Fruit fly (Drosophila melanogaster) Kc167 (cell line): Measurements from ENCODE around the gene crq.

Experiments used
- Myc ChIP-seq: fragments of >200 bp; optimal IDR thresholded peaks from 2 replicates; lab custom pipeline; 2017; ENCODE audit warnings: missing external identifiers
- Sin3A ChIP-seq: fragments of >200 bp; optimal IDR thresholded peaks from 2 replicates; lab custom pipeline; 2018; ENCODE audit warnings: missing external identifiers
- h ChIP-seq: fragments of >200 bp; optimal IDR thresholded peaks from 3 replicates; lab custom pipeline; 2018; ENCODE audit warnings: missing external identifiers
- insv ChIP-seq: fragments of >200 bp; optimal IDR thresholded peaks from 3 replicates; lab custom pipeline; 2018; ENCODE audit warnings: missing external identifiers
- psq ChIP-seq: fragments of >200 bp; optimal IDR thresholded peaks from 2 replicates; lab custom pipeline; 2017; ENCODE audit warnings: missing external identifiers
- ttk ChIP-seq: sonication (Bioruptor generic); optimal IDR thresholded peaks from 2 replicates; lab custom pipeline; 2017; ENCODE audit warnings: missing external identifiers

The crq gene

DNA sequence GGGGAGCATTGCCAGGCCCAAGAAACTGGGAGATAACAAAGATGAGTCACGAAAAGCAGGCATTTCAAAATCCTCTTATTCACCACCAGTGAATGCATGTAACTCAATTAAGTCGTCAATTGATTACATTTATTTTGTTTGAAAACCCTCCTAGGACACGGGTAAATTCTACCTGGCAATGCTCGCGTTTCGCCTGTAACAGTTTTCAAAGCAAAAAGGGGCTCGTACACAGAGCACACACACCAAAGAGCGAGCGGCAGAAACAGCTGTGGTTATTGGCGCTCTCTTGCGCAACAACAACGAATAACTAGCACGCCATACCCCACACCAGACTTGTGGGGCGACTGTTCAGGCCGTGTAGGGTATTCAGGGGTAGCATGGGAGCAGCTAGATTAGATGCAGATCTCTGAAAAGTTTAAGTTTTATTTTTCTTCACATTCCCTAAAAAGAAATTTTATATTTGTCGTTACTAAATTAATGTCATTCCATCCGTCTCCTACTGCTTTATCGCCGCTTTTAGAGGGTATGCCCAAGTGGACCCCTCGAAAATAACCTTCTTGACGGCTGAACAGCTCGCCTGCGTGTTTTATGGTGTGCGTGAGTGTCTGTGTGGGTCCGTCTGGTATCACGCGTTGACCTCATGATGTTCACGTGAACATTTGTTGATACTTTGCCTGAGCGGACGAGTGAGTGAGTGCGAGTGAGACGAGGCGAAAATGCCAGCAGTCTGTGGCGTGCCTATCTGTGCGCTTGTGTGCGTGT lies 28.0 kb upstream of the crq start:
- TF ChIP-seq h (no peak), ttk (lab: Kevin White, UChicago) (no peak), Sin3A (lab: Kevin White, UChicago) (no peak), Myc (lab: Kevin White, UChicago) (no peak), psq (no peak), insv (lab: Kevin White, UChicago) (no peak)

DNA sequence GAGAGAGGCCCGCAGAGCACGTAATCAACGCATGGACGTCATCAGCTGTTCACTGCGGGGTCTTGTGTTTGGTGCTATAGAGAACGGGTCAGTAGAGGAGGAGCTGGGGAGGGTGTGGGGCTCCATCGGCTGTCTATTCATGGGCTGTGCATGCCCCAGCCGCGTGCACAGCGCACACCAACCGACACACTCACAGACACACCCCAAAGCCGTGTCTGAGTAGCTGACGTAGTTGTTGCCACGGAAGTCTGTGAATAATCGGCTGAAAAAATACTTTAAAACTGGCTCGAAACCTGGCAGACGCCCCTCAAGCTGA lies 27.3 kb upstream of the crq start:
- TF ChIP-seq ttk (lab: Kevin White, UChicago) (no peak), Myc (lab: Kevin White, UChicago) (no peak), Sin3A (lab: Kevin White, UChicago) (no peak), psq (no peak), h (no peak), insv (lab: Kevin White, UChicago) (no peak)

- TF ChIP-seq psq (no peak), Myc (lab: Kevin White, UChicago) (no peak), ttk (lab: Kevin White, UChicago) (no peak), Sin3A (lab: Kevin White, UChicago) (no peak), insv (lab: Kevin White, UChicago) (no peak)
Measured at dm6 chr2L:479483-480195, 26.8 kb upstream of the crq start, which contains the start of gene cbt. TSS of gene cbt (minus strand) at chr2L:479688.

- TF ChIP-seq h (no peak), psq (no peak), Myc (lab: Kevin White, UChicago) (no peak), Sin3A (lab: Kevin White, UChicago) (no peak), insv (lab: Kevin White, UChicago) (no peak), ttk (lab: Kevin White, UChicago) (no peak)
Measured at dm6 chr2L:478749-479482, 26.1 kb upstream of the crq start.

DNA sequence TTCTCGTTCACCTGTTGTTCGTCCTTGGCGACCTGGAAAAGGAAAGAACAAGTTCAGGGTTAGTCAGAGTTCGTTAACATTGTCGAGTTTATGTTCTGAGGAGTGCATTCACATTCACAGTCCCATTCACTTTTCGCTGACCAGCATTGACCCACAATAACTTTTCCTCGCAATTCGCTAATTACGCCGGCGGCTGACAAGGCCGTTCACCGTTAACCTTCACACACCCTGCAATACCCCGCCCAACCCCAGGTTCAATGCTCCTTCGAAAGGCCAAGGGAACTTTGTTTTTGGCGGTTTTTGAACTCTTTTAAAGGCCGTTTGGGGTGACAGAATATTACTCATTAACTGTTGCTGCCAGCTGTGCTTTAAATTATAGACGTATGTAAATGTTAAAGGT lies 25.3 kb upstream of the crq start:
- TF ChIP-seq ttk (lab: Kevin White, UChicago), result peak; percentile 77
- no peak for TF ChIP-seq h
- no peak for TF ChIP-seq Sin3A (lab: Kevin White, UChicago)
- TF ChIP-seq psq, result no peak

dm6 chr2L:475920-476319 lies 23.1 kb upstream of the crq start, which contains the start of gene ush:
TSS of gene ush (plus strand) at chr2L:476220.
- TF ChIP-seq psq (no peak), h (no peak), Sin3A (lab: Kevin White, UChicago) (no peak), Myc (lab: Kevin White, UChicago) (no peak), insv (lab: Kevin White, UChicago) (no peak), ttk (lab: Kevin White, UChicago) (no peak)

- TF ChIP-seq h (no peak), Myc (lab: Kevin White, UChicago) (no peak), insv (lab: Kevin White, UChicago) (no peak), ttk (lab: Kevin White, UChicago) (no peak), psq (no peak), Sin3A (lab: Kevin White, UChicago) (no peak)
Measured at dm6 chr2L:472829-473228, 20.0 kb upstream of the crq start, which contains the start of gene MED15. TSS of gene MED15 (plus strand) at chr2L:473013.

dm6 chr2L:472073-472590 lies 19.3 kb upstream of the crq start, which contains the start of gene CG4297:
TSS of gene CG4297 (minus strand) at chr2L:472200.
- TF ChIP-seq Myc (lab: Kevin White, UChicago), result no peak
- no peak for TF ChIP-seq Sin3A (lab: Kevin White, UChicago)
- TF ChIP-seq psq, result no peak
- TF ChIP-seq insv (lab: Kevin White, UChicago), result no peak
- TF ChIP-seq h, result no peak
- TF ChIP-seq ttk (lab: Kevin White, UChicago), result no peak

DNA sequence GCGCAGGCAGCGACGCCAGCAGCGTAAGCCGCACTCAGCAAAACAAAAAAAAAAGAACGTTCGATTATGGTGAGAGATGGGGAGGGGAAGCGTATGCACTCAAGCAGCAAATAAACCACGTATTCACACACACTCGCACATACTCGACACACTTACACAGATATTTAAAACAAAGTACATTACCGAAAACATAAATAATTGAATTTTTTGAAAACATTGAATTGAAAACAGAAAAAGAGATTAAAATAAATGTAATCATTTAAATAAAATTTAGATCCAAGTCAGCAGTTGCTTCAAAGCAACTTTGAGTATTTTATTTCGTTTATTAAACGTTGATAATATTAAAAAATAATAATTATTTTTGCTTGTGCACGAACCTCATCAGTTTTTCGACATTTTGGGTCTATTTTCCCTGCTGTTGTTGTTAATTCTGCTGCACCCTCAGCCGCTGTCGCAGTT lies 18.2 kb upstream of the crq start:
- TF ChIP-seq h (no peak), ttk (lab: Kevin White, UChicago) (no peak), insv (lab: Kevin White, UChicago) (no peak), psq (no peak)

DNA sequence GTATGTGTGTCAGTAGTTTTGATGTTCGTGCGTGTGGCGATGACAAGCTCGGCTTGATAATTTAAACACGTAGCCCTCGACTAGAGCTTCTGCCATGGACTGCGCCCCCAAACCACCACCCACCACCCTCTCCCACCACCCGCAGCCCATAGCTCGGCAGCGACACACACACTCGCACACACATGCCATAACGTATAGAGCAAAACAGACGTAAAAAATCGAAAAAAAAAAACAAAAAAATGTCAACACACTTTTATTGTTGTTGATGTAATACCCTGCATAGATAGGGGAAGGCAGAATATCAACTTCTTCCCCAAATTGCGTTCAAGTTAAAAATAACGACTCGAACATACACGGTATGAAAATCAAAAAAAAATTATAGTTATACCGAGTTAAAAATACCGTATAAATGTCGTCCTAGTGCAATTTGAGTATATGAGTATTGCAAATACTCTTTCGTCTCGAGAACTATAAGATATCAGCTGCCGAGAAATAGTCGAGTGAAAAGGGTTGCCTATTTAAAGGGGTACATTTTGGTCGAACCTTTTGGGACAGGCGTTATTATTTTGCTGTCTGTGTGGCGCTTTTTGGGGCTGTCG lies 17.6 kb upstream of the crq start:
- TF ChIP-seq h (no peak), insv (lab: Kevin White, UChicago) (no peak), ttk (lab: Kevin White, UChicago) (no peak), Sin3A (lab: Kevin White, UChicago) (no peak), psq (no peak), Myc (lab: Kevin White, UChicago) (no peak)

dm6 chr2L:469912-470311 lies 17.1 kb upstream of the crq start:
- TF ChIP-seq ttk (lab: Kevin White, UChicago) (no peak), Myc (lab: Kevin White, UChicago) (no peak), h (no peak), Sin3A (lab: Kevin White, UChicago) (no peak), insv (lab: Kevin White, UChicago) (no peak), psq (no peak)
